Worm (Caenorhabditis elegans): ENCODE results near the gene F56D6.9.

DNA sequence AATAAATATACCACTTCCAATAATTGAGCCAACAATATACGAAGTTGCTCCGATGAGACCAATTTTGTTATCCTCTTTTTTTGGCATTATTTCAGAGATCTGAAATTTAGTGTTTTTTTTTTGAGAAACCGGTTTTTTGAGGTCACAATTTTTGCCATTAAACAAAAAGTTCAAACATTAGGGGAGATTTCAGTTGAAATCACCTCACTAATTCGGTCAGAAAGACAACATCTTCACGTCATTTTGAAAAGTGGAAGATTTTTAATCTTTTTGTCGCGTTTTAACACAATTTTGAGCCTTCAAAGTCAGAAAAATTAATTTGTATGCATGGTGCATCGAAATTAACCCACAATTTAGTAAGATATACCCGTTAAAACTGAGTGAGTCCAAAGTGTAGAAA is 27.2 kb upstream of the F56D6.9 start, which contains the start of gene aat-8:
- TF ChIP-seq ama-1 (optimal IDR thresholded peaks at IDR 0.05) = no peak
- TF ChIP-seq ama-1 (GFP tag; optimal IDR thresholded peaks at IDR 0.05) = no peak
- TF ChIP-seq F39B2.1 (GFP tag; IDR thresholded peaks at IDR 0.05) = no peak
- no peak for TF ChIP-seq rcor-1 (GFP tag; IDR thresholded peaks at IDR 0.05)
- no peak for TF ChIP-seq dpl-1 (GFP tag; optimal IDR thresholded peaks at IDR 0.05)
- no peak for TF ChIP-seq mcd-1 (GFP tag; IDR thresholded peaks at IDR 0.05)
- TF ChIP-seq bed-2 (GFP tag; IDR thresholded peaks at IDR 0.05) = no peak

Measured in whole organism, young adult.